Fruit fly (Drosophila melanogaster) whole organism, embryonic: ENCODE results near the gene Sap130.
A peak's percentile ranks its signal among the peaks of the same experiment; 100 is the strongest.

Source experiments
- Antp ChIP-seq: fragments of 200-800 bp; sonication (Bioruptor generic); optimal IDR thresholded peaks from 3 replicates; lab custom pipeline; 2016; ENCODE audit warnings: missing biosample characterization, missing genetic modification characterization
- Atf6 ChIP-seq: fragments of 200-800 bp; sonication (Bioruptor generic); IDR thresholded peaks from 2 replicates; pipeline ENCODE4 v1.3.6; 2022; ENCODE audit warnings: missing biosample characterization, missing genetic modification characterization
- B-H2 ChIP-seq: fragments of 200-800 bp; sonication (Bioruptor generic); optimal IDR thresholded peaks from 2 replicates; lab custom pipeline; 2018; ENCODE audit warnings: missing biosample characterization, mild to moderate bottlenecking, missing genetic modification characterization
- Bgb ChIP-seq: fragments of 200-800 bp; sonication (Bioruptor generic); IDR thresholded peaks from 2 replicates; pipeline ENCODE4 v1.3.6; 2022; ENCODE audit warnings: missing biosample characterization, missing genetic modification characterization; ENCODE audit not compliant: partially characterized antibody
- Blimp-1 ChIP-seq: fragments of 200-800 bp; sonication (Bioruptor generic); optimal IDR thresholded peaks from 3 replicates; lab custom pipeline; 2018; ENCODE audit warnings: missing biosample characterization, missing genetic modification characterization, mild to moderate bottlenecking, moderate library complexity, missing genetic modification reagents
- Bteb2 ChIP-seq: fragments of 200-800 bp; sonication (Bioruptor generic); optimal IDR thresholded peaks from 2 replicates; lab custom pipeline; 2016; ENCODE audit warnings: missing biosample characterization, missing genetic modification characterization
- CG11247 ChIP-seq: fragments of 200-800 bp; sonication (Bioruptor generic); IDR thresholded peaks from 2 replicates; pipeline ENCODE4 v1.3.6; 2022; ENCODE audit warnings: missing biosample characterization, missing genetic modification characterization
- CG12219 ChIP-seq: fragments of 200-800 bp; sonication (Bioruptor generic); optimal IDR thresholded peaks from 3 replicates; lab custom pipeline; 2018; ENCODE audit warnings: missing biosample characterization, mild to moderate bottlenecking, missing genetic modification characterization
- CG13624 ChIP-seq: fragments of 200-800 bp; sonication (Bioruptor generic); optimal IDR thresholded peaks from 2 replicates; lab custom pipeline; 2016; ENCODE audit warnings: missing biosample characterization, missing genetic modification characterization
- CG13775 ChIP-seq: fragments of 200-800 bp; sonication (Bioruptor generic); optimal IDR thresholded peaks from 3 replicates; lab custom pipeline; 2017; ENCODE audit warnings: missing biosample characterization, mild to moderate bottlenecking, missing genetic modification characterization
- CG14441 ChIP-seq: fragments of 200-800 bp; sonication (Bioruptor generic); IDR thresholded peaks from 2 replicates; pipeline ENCODE4 v1.3.6; 2022; ENCODE audit warnings: missing biosample characterization, missing genetic modification characterization
- CG15601 ChIP-seq: fragments of 200-800 bp; sonication (Bioruptor generic); optimal IDR thresholded peaks from 3 replicates; lab custom pipeline; 2019; ENCODE audit warnings: missing biosample characterization, mild to moderate bottlenecking, missing genetic modification characterization, moderate library complexity
- CG17829 ChIP-seq: fragments of 200-800 bp; optimal IDR thresholded peaks from 2 replicates; lab custom pipeline; 2019; ENCODE audit warnings: missing biosample characterization, mild to moderate bottlenecking, missing genetic modification characterization, moderate library complexity
- CG1832 ChIP-seq: fragments of 200-800 bp; sonication (Bioruptor generic); optimal IDR thresholded peaks from 2 replicates; lab custom pipeline; 2017; ENCODE audit warnings: missing biosample characterization, mild to moderate bottlenecking, missing genetic modification characterization, inconsistent platforms
- CG18476 ChIP-seq: fragments of 200-800 bp; sonication (Bioruptor generic); optimal IDR thresholded peaks from 2 replicates; lab custom pipeline; 2016; ENCODE audit warnings: missing biosample characterization, mild to moderate bottlenecking, missing genetic modification characterization
- CG2712 ChIP-seq: fragments of 200-800 bp; optimal IDR thresholded peaks from 3 replicates; lab custom pipeline; 2019; ENCODE audit warnings: missing biosample characterization, mild to moderate bottlenecking, missing genetic modification characterization, moderate library complexity
- CG34224 ChIP-seq: fragments of 200-800 bp; sonication (Bioruptor generic); IDR thresholded peaks from 3 replicates; pipeline ENCODE4 v1.3.6; 2022; ENCODE audit warnings: missing biosample characterization, missing genetic modification characterization; ENCODE audit not compliant: partially characterized antibody
- CG6175 ChIP-seq: fragments of 200-800 bp; sonication (Bioruptor generic); IDR thresholded peaks from 3 replicates; pipeline ENCODE4 v1.3.6; 2022; ENCODE audit warnings: missing biosample characterization, missing genetic modification characterization
- CG6654 ChIP-seq: fragments of 200-800 bp; sonication (Bioruptor generic); optimal IDR thresholded peaks from 2 replicates; lab custom pipeline; 2017; ENCODE audit warnings: missing biosample characterization, mild to moderate bottlenecking, missing genetic modification characterization
- CG7928 ChIP-seq: fragments of 200-800 bp; sonication (Bioruptor generic); optimal IDR thresholded peaks from 2 replicates; lab custom pipeline; 2017; ENCODE audit warnings: missing biosample characterization, mild to moderate bottlenecking, missing genetic modification characterization
- CG8290 ChIP-seq, 3 experiments: fragments of 200-800 bp; sonication (Bioruptor generic); optimal IDR thresholded peaks; 2 replicates each; lab custom pipeline; 2016 to 2019; ENCODE audit warnings: missing biosample characterization in 3 of 3, missing genetic modification characterization in 3 of 3, mild to moderate bottlenecking in 2 of 3, moderate library complexity in 1 of 3
- CG8388 ChIP-seq: fragments of 200-800 bp; sonication (Bioruptor generic); optimal IDR thresholded peaks from 2 replicates; lab custom pipeline; 2019; ENCODE audit warnings: missing biosample characterization, mild to moderate bottlenecking, missing genetic modification characterization, moderate library complexity
- CG8478 ChIP-seq: fragments of >200 bp; optimal IDR thresholded peaks from 2 replicates; lab custom pipeline; 2018
- Dbx ChIP-seq: fragments of 200-800 bp; sonication (Bioruptor generic); IDR thresholded peaks from 3 replicates; pipeline ENCODE4 v1.3.6; 2022; ENCODE audit warnings: missing biosample characterization, missing genetic modification characterization
- E2f1 ChIP-seq: fragments of 200-800 bp; sonication (Bioruptor generic); IDR thresholded peaks from 2 replicates; pipeline ENCODE4 v1.3.6; 2022; ENCODE audit warnings: missing biosample characterization, missing genetic modification characterization
- Max ChIP-seq: fragments of 200-800 bp; sonication (Bioruptor generic); optimal IDR thresholded peaks from 2 replicates; lab custom pipeline; 2016; ENCODE audit warnings: missing biosample characterization, mild to moderate bottlenecking, missing genetic modification characterization
- NC2β ChIP-seq: fragments of 200-800 bp; sonication (Bioruptor generic); optimal IDR thresholded peaks from 2 replicates; lab custom pipeline; 2016; ENCODE audit warnings: missing biosample characterization, missing genetic modification characterization
- Neu2 ChIP-seq: fragments of 200-800 bp; sonication (Bioruptor generic); optimal IDR thresholded peaks from 3 replicates; lab custom pipeline; 2016; ENCODE audit warnings: missing biosample characterization, missing genetic modification characterization, borderline replicate concordance
- Scr ChIP-seq: fragments of 200-800 bp; sonication (Bioruptor generic); IDR thresholded peaks from 2 replicates; pipeline ENCODE4 v1.3.6; 2022; ENCODE audit warnings: missing biosample characterization, missing genetic modification characterization; ENCODE audit not compliant: partially characterized antibody
- Sox102F ChIP-seq: fragments of 200-800 bp; sonication (Bioruptor generic); optimal IDR thresholded peaks from 2 replicates; lab custom pipeline; 2018; ENCODE audit warnings: missing biosample characterization, mild to moderate bottlenecking, missing genetic modification characterization, moderate library complexity
- Sry-δ ChIP-seq: fragments of 200-800 bp; sonication (Bioruptor generic); optimal IDR thresholded peaks from 2 replicates; lab custom pipeline; 2016; ENCODE audit warnings: missing biosample characterization, missing genetic modification characterization
- ash1 ChIP-seq: fragments of 200-800 bp; sonication (Bioruptor generic); optimal IDR thresholded peaks from 2 replicates; lab custom pipeline; 2018; ENCODE audit warnings: missing biosample characterization, mild to moderate bottlenecking, missing genetic modification characterization
- bbx ChIP-seq: fragments of 200-800 bp; sonication (Bioruptor generic); IDR thresholded peaks from 2 replicates; pipeline ENCODE4 v1.3.6; 2022; ENCODE audit warnings: missing biosample characterization, missing genetic modification characterization; ENCODE audit not compliant: partially characterized antibody
- cas ChIP-seq: fragments of 200-800 bp; sonication (Bioruptor generic); IDR thresholded peaks from 2 replicates; pipeline ENCODE4 v1.3.6; 2022; ENCODE audit warnings: missing biosample characterization, missing genetic modification characterization
- chif ChIP-seq, 2 experiments: fragments of 200-800 bp; sonication (Bioruptor generic); optimal IDR thresholded peaks; 3 replicates each; lab custom pipeline; 2016; ENCODE audit warnings: missing biosample characterization in 2 of 2, missing genetic modification characterization in 2 of 2
- chn ChIP-seq: fragments of 200-800 bp; sonication (Bioruptor generic); optimal IDR thresholded peaks from 2 replicates; lab custom pipeline; 2016; ENCODE audit warnings: missing biosample characterization, missing genetic modification characterization
- disco-r ChIP-seq: fragments of 200-800 bp; sonication (Bioruptor generic); optimal IDR thresholded peaks from 2 replicates; lab custom pipeline; 2016; ENCODE audit warnings: missing biosample characterization, missing genetic modification characterization
- gcm ChIP-seq: fragments of 200-800 bp; sonication (Bioruptor generic); optimal IDR thresholded peaks from 2 replicates; lab custom pipeline; 2019; ENCODE audit warnings: missing biosample characterization, mild to moderate bottlenecking, missing genetic modification characterization, moderate library complexity
- grau ChIP-seq: fragments of 200-800 bp; optimal IDR thresholded peaks from 3 replicates; lab custom pipeline; 2019; ENCODE audit warnings: missing biosample characterization, mild to moderate bottlenecking, missing genetic modification characterization, moderate library complexity
- hth ChIP-seq: fragments of >200 bp; optimal IDR thresholded peaks from 2 replicates; lab custom pipeline; 2017; ENCODE audit warnings: inconsistent platforms
- insv ChIP-seq, 2 experiments: fragments of 200-800 bp; sonication (Bioruptor generic); optimal IDR thresholded peaks; 3 replicates each; lab custom pipeline; 2016 to 2018; ENCODE audit warnings: missing biosample characterization in 2 of 2, missing genetic modification characterization in 2 of 2
- ken ChIP-seq: fragments of 200-800 bp; sonication (Bioruptor generic); IDR thresholded peaks from 3 replicates; pipeline ENCODE4 v1.3.6; 2022; ENCODE audit warnings: missing biosample characterization, missing genetic modification characterization
- lab ChIP-seq: fragments of 200-800 bp; sonication (Bioruptor generic); optimal IDR thresholded peaks from 3 replicates; lab custom pipeline; 2017; ENCODE audit warnings: missing biosample characterization, missing genetic modification characterization, mild to moderate bottlenecking, moderate library complexity, missing genetic modification reagents
- lilli ChIP-seq: fragments of 200-800 bp; sonication (Bioruptor generic); optimal IDR thresholded peaks from 3 replicates; lab custom pipeline; 2016; ENCODE audit warnings: missing biosample characterization, missing genetic modification characterization
- peb ChIP-seq: fragments of 200-800 bp; sonication (Bioruptor generic); IDR thresholded peaks from 2 replicates; pipeline ENCODE4 v1.3.6; 2022; ENCODE audit warnings: missing biosample characterization, missing genetic modification characterization
- row ChIP-seq: fragments of 200-800 bp; sonication (Bioruptor generic); IDR thresholded peaks from 3 replicates; pipeline ENCODE4 v1.3.6; 2022; ENCODE audit warnings: missing biosample characterization, missing genetic modification characterization
- scrt ChIP-seq: fragments of 200-800 bp; sonication (Bioruptor generic); optimal IDR thresholded peaks from 2 replicates; lab custom pipeline; 2018; ENCODE audit warnings: missing biosample characterization, mild to moderate bottlenecking, missing genetic modification characterization, moderate library complexity
- sens-2 ChIP-seq: fragments of 200-800 bp; sonication (Bioruptor generic); IDR thresholded peaks from 2 replicates; pipeline ENCODE4 v1.3.6; 2022; ENCODE audit warnings: missing biosample characterization, missing genetic modification characterization
- seq ChIP-seq: fragments of 200-800 bp; sonication (Bioruptor generic); IDR thresholded peaks from 2 replicates; pipeline ENCODE4 v1.3.6; 2022; ENCODE audit warnings: missing biosample characterization, missing genetic modification characterization
- tgo ChIP-seq: fragments of 200-800 bp; sonication (Bioruptor generic); IDR thresholded peaks from 3 replicates; pipeline ENCODE4 v1.3.6; 2022; ENCODE audit warnings: missing biosample characterization, missing genetic modification characterization
- trh ChIP-seq: fragments of 200-800 bp; sonication (Bioruptor generic); optimal IDR thresholded peaks from 2 replicates; lab custom pipeline; 2016; ENCODE audit warnings: missing biosample characterization, missing genetic modification characterization
- z ChIP-seq: fragments of 200-800 bp; sonication (Bioruptor generic); IDR thresholded peaks from 3 replicates; pipeline ENCODE4 v1.3.6; 2022; ENCODE audit warnings: missing biosample characterization, missing genetic modification characterization

The Sap130 gene

dm6 chr3L:12849867-12850301 lies 44.2 kb downstream of the Sap130 start, which contains the start of the genes CG10948 and Wbp2:
Gene CG10948, minus strand, starts transcription at chr3L:12850117.
Gene Wbp2, plus strand, starts transcription at chr3L:12850165.
- TF ChIP-seq CG2712 (tag; lab: Kevin White, UChicago) (peak; percentile 45), lab (GFP tag; lab: Kevin White, UChicago) (no peak), insv (GFP tag; optimal IDR thresholded peaks at IDR 0.05; lab: Kevin White, UChicago) (no peak), CG12219 (GFP tag; lab: Kevin White, UChicago) (no peak), Sox102F (GFP tag; lab: Kevin White, UChicago) (no peak), CG1832 (GFP tag; lab: Kevin White, UChicago) (no peak), B-H2 (GFP tag; lab: Kevin White, UChicago) (no peak), sens-2 (GFP tag; lab: Robert Waterston, UW) (no peak), CG17829 (peak; percentile 41), CG13624 (GFP tag; lab: Kevin White, UChicago) (peak; percentile 17), lilli (GFP tag; lab: Kevin White, UChicago) (no peak), Antp (GFP tag; lab: Kevin White, UChicago) (no peak), trh (GFP tag; lab: Kevin White, UChicago) (no peak), ash1 (GFP tag; lab: Kevin White, UChicago) (no peak), Atf6 (no peak), peb (no peak), Bgb (peak; percentile 60), bbx (GFP tag; lab: Robert Waterston, UW) (peak; percentile 59), Dbx (GFP tag; lab: Robert Waterston, UW) (no peak), ken (GFP tag; lab: Robert Waterston, UW) (no peak), Sry-δ (GFP tag; lab: Kevin White, UChicago) (peak; percentile 89), CG34224 (peak; percentile 49), grau (tag; lab: Kevin White, UChicago) (no peak), gcm (GFP tag; lab: Kevin White, UChicago) (no peak), CG8290 (GFP tag; optimal IDR thresholded peaks at IDR 0.05; lab: Kevin White, UChicago) (no peak), CG8290 (tag; optimal IDR thresholded peaks at IDR 0.05; lab: Kevin White, UChicago) (no peak), CG14441 (GFP tag; lab: Robert Waterston, UW) (no peak), Max (GFP tag; lab: Kevin White, UChicago) (peak; percentile 29), row (GFP tag; lab: Robert Waterston, UW) (no peak), CG8478 (no peak), tgo (GFP tag; lab: Robert Waterston, UW) (no peak), Scr (GFP tag; lab: Robert Waterston, UW) (peak; percentile 61), CG18476 (GFP tag; lab: Kevin White, UChicago) (no peak), cas (GFP tag; lab: Robert Waterston, UW) (no peak), chn (peak; percentile 59), CG6175 (GFP tag; lab: Robert Waterston, UW) (no peak), CG15601 (tag; lab: Kevin White, UChicago) (peak; percentile 21), CG11247 (GFP tag; lab: Robert Waterston, UW) (no peak), seq (GFP tag; lab: Robert Waterston, UW) (no peak), hth (lab: Kevin White, UChicago) (no peak), CG13775 (no peak), scrt (GFP tag; lab: Kevin White, UChicago) (peak; percentile 19), E2f1 (GFP tag; lab: Robert Waterston, UW) (no peak), Neu2 (GFP tag; lab: Kevin White, UChicago) (no peak), Blimp-1 (GFP tag; lab: Kevin White, UChicago) (no peak), CG8388 (GFP tag; lab: Kevin White, UChicago) (no peak), CG7928 (GFP tag; lab: Kevin White, UChicago) (no peak), Bteb2 (no peak), chif (GFP tag; optimal IDR thresholded peaks at IDR 0.05; lab: Kevin White, UChicago) (no peak), NC2β (no peak), disco-r (GFP tag; lab: Kevin White, UChicago) (no peak), z (no peak), CG6654 (GFP tag; lab: Kevin White, UChicago) (no peak)
